Worm (Caenorhabditis elegans): ENCODE data around the gene tbc-19.
A peak's percentile ranks its signal among the peaks of the same experiment; 100 is the strongest.

Gene tbc-19

DNA sequence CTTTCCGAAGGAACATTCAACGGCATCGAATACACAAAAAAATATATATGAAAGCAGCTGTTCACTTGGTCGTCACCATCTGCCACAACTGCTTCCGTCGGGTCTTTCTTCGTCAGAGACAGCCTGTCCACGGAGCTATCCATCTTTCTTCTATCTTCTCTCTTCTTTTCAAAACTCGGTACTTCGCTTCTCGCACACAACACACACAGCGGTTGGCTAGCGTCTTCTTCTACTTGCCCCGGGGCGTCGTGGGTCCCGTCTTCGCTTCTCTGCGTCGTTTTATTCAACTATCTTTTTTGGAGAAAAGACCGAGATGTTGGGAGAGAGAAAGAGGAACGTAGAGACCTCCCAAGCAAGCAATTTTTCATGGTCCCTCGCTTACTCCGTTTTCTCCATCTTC lies 4.4 kb upstream of the tbc-19 start (continued):
- TF ChIP-seq cebp-1 (GFP tag; IDR thresholded peaks at IDR 0.05) = no peak
- TF ChIP-seq cebp-1 (tag; optimal IDR thresholded peaks at IDR 0.05) = peak; percentile 47
- no peak for TF ChIP-seq fkh-3 (tag; optimal IDR thresholded peaks at IDR 0.05)
- no peak for TF ChIP-seq lin-40 (tag; optimal IDR thresholded peaks at IDR 0.05)
- no peak for TF ChIP-seq nhr-90 (tag; optimal IDR thresholded peaks at IDR 0.05)
- no peak for TF ChIP-seq egrh-3 (GFP tag; IDR thresholded peaks at IDR 0.05)
- TF ChIP-seq ceh-79 (tag; optimal IDR thresholded peaks at IDR 0.05) = no peak
- 0 out of 2 replicates have a peak, but pooled peaks have one; percentile 37 for TF ChIP-seq nfyb-1 (GFP tag; IDR thresholded peaks at IDR 0.05)
- peak; percentile 12 for TF ChIP-seq attf-5 (GFP tag; optimal IDR thresholded peaks at IDR 0.05)
- TF ChIP-seq zfh-2 (GFP tag; conservative IDR thresholded peaks at IDR 0.05) = peak; percentile 45; the same call in 1 of the 2 replicates
- no peak for TF ChIP-seq Y67H2A.10 (GFP tag; conservative IDR thresholded peaks at IDR 0.05)
- TF ChIP-seq K11D2.4 (GFP tag; IDR thresholded peaks at IDR 0.05) = no peak
- no peak for TF ChIP-seq mes-4 (tag; optimal IDR thresholded peaks at IDR 0.05)
- TF ChIP-seq rcor-1 (GFP tag; IDR thresholded peaks at IDR 0.05) = peak; percentile 20; the same call in 1 of the 2 replicates
- TF ChIP-seq tbx-9 (tag; optimal IDR thresholded peaks at IDR 0.05; ENCODE audit: borderline replicate concordance) = no peak
- no peak for TF ChIP-seq ceh-40 (GFP tag; IDR thresholded peaks at IDR 0.05)
- TF ChIP-seq B0019.2 (GFP tag; conservative IDR thresholded peaks at IDR 0.05) = no peak
- no peak for TF ChIP-seq madf-6 (GFP tag; IDR thresholded peaks at IDR 0.05)
- TF ChIP-seq C17E4.6 (GFP tag; IDR thresholded peaks at IDR 0.05) = no peak
- TF ChIP-seq hlh-12 (tag; optimal IDR thresholded peaks at IDR 0.05) = no peak
- TF ChIP-seq K12H6.12 (tag; optimal IDR thresholded peaks at IDR 0.05) = peak; percentile 82
- no peak for TF ChIP-seq snpc-4 (GFP tag; optimal IDR thresholded peaks at IDR 0.05)
- no peak for TF ChIP-seq snpc-4 (tag; optimal IDR thresholded peaks at IDR 0.05)
- TF ChIP-seq dox-1 (GFP tag; IDR thresholded peaks at IDR 0.05) = no peak

DNA sequence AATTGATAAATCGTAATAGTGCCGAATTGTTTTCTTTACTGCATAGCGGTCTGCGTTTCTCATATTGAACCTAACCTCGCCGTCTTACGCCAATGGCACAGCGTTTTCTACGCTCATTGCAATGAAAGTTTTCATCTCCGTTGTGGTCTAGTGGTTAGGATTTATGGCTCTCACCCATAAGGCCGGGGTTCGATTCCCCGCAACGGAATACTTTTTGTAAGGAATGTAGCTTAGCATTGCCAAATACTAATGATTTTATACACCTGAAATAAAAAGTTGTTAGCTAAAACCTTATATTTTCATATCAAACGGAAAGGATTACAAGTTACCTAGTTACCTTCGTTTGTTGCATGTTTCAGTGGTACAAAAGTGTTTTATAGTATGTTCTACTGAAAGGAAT lies 3.5 kb upstream of the tbc-19 start:
- no peak for TF ChIP-seq hlh-26 (GFP tag; conservative IDR thresholded peaks at IDR 0.05)
- no peak for TF ChIP-seq Y95B8A.8 (GFP tag; IDR thresholded peaks at IDR 0.05)
- peak; percentile 7 for TF ChIP-seq repo-1 (tag; optimal IDR thresholded peaks at IDR 0.05)
- TF ChIP-seq chd-7 (tag; optimal IDR thresholded peaks at IDR 0.05) = peak; percentile 87
- 0 out of 2 replicates have a peak, but pooled peaks have one; percentile 58 for TF ChIP-seq aptf-3 (GFP tag; IDR thresholded peaks at IDR 0.05)
- TF ChIP-seq F55B11.4 (tag; optimal IDR thresholded peaks at IDR 0.05; ENCODE audit: borderline replicate concordance, insufficient read depth) = no peak
- peak; percentile 87 for TF ChIP-seq hmg-1.2 (GFP tag; IDR thresholded peaks at IDR 0.05)
- TF ChIP-seq hlh-12 (tag; optimal IDR thresholded peaks at IDR 0.05) = peak; percentile 55
- TF ChIP-seq B0035.1 (tag; optimal IDR thresholded peaks at IDR 0.05) = peak; percentile 35
- peak; percentile 83; the same call in 1 of the 2 replicates for TF ChIP-seq ztf-25 (GFP tag; IDR thresholded peaks at IDR 0.05)
- TF ChIP-seq ztf-18 (tag; optimal IDR thresholded peaks at IDR 0.05) = peak; percentile 54
- 0 out of 2 replicates have a peak, but pooled peaks have one; percentile 75 for TF ChIP-seq ceh-40 (GFP tag; IDR thresholded peaks at IDR 0.05)
- TF ChIP-seq tbp1 (GFP tag; optimal IDR thresholded peaks at IDR 0.05) = peak; percentile 98
- TF ChIP-seq ztf-3 (GFP tag; optimal IDR thresholded peaks at IDR 0.05) = peak; percentile 63
- no peak for TF ChIP-seq efl-1 (GFP tag; optimal IDR thresholded peaks at IDR 0.05)
- 0 out of 2 replicates have a peak, but pooled peaks have one; percentile 48 for TF ChIP-seq attf-6 (GFP tag; IDR thresholded peaks at IDR 0.05)
- TF ChIP-seq nhr-27 (tag; optimal IDR thresholded peaks at IDR 0.05) = no peak
- no peak for TF ChIP-seq lin-54 (GFP tag; optimal IDR thresholded peaks at IDR 0.05)
- peak; percentile 76 for TF ChIP-seq ceh-27 (GFP tag; optimal IDR thresholded peaks at IDR 0.05)
- TF ChIP-seq F22D6.2 (tag; optimal IDR thresholded peaks at IDR 0.05) = peak; percentile 38
- peak; percentile 32 for TF ChIP-seq zim-3 (tag; optimal IDR thresholded peaks at IDR 0.05)
- TF ChIP-seq nhr-90 (tag; optimal IDR thresholded peaks at IDR 0.05) = peak; percentile 71
- peak; percentile 68 for TF ChIP-seq attf-5 (GFP tag; optimal IDR thresholded peaks at IDR 0.05)
- no peak for TF ChIP-seq nfya-1 (tag; optimal IDR thresholded peaks at IDR 0.05; ENCODE audit: borderline replicate concordance, insufficient read depth)
- peak; percentile 68 for TF ChIP-seq gei-17 (GFP tag; optimal IDR thresholded peaks at IDR 0.05)
- no peak; the same call in 1 of the 2 replicates for TF ChIP-seq egrh-3 (GFP tag; IDR thresholded peaks at IDR 0.05)
- peak; percentile 51 to 74 for TF ChIP-seq let-607 (tag; optimal IDR thresholded peaks at IDR 0.05)
- peak; percentile 72 for TF ChIP-seq F23B12.7 (tag; optimal IDR thresholded peaks at IDR 0.05; ENCODE audit: insufficient read depth)
- no peak for TF ChIP-seq ets-4 (GFP tag; optimal IDR thresholded peaks at IDR 0.05)

All from whole organism, young adult.